Fruit fly (Drosophila melanogaster) whole organism, adult: ENCODE data around the gene CG7094.

ENCODE experiments used
- CG11617 ChIP-seq: fragments of 200-800 bp; sonication (Bioruptor generic); optimal IDR thresholded peaks from 2 replicates; lab custom pipeline; 2017; ENCODE audit warnings: mild to moderate bottlenecking, missing biosample characterization, missing genetic modification reagents, missing genetic modification characterization
- CG12768 ChIP-seq: fragments of 200-800 bp; sonication (Bioruptor generic); optimal IDR thresholded peaks from 2 replicates; lab custom pipeline; 2017; ENCODE audit warnings: missing biosample characterization, missing genetic modification characterization, mild to moderate bottlenecking, moderate library complexity, missing genetic modification reagents
- CG14711 ChIP-seq: fragments of 200-800 bp; sonication (Bioruptor generic); optimal IDR thresholded peaks from 2 replicates; lab custom pipeline; 2018; ENCODE audit warnings: missing biosample characterization, mild to moderate bottlenecking, missing genetic modification characterization, moderate library complexity
- CG1620 ChIP-seq: fragments of 200-800 bp; sonication (Bioruptor generic); optimal IDR thresholded peaks from 2 replicates; lab custom pipeline; 2016; ENCODE audit warnings: missing biosample characterization, missing genetic modification characterization
- CG33017 ChIP-seq: fragments of 200-800 bp; sonication (Bioruptor generic); optimal IDR thresholded peaks from 2 replicates; lab custom pipeline; 2018; ENCODE audit warnings: missing biosample characterization, mild to moderate bottlenecking, missing genetic modification characterization, moderate library complexity
- CG5204 ChIP-seq: fragments of 200-800 bp; sonication (Bioruptor generic); optimal IDR thresholded peaks from 2 replicates; lab custom pipeline; 2016; ENCODE audit warnings: missing biosample characterization, missing genetic modification characterization
- CG7045 ChIP-seq: fragments of 200-800 bp; sonication (Bioruptor generic); optimal IDR thresholded peaks from 2 replicates; lab custom pipeline; 2017; ENCODE audit warnings: missing biosample characterization, mild to moderate bottlenecking, missing genetic modification characterization
- CG7101 ChIP-seq: fragments of 200-800 bp; sonication (Bioruptor generic); optimal IDR thresholded peaks from 2 replicates; lab custom pipeline; 2018; ENCODE audit warnings: missing biosample characterization, mild to moderate bottlenecking, missing genetic modification characterization, moderate library complexity
- Clk ChIP-seq: fragments of 200-800 bp; sonication (Bioruptor generic); optimal IDR thresholded peaks from 2 replicates; lab custom pipeline; 2017; ENCODE audit warnings: missing biosample characterization, missing genetic modification characterization
- Crg-1 ChIP-seq: fragments of 200-800 bp; sonication (Bioruptor generic); optimal IDR thresholded peaks from 2 replicates; lab custom pipeline; 2016; ENCODE audit warnings: missing biosample characterization, missing genetic modification characterization
- Hr96 ChIP-seq: fragments of 200-800 bp; sonication (Bioruptor generic); optimal IDR thresholded peaks from 2 replicates; lab custom pipeline; 2016; ENCODE audit warnings: missing biosample characterization, missing genetic modification characterization
- Mnt ChIP-seq: fragments of 200-800 bp; sonication (Bioruptor generic); optimal IDR thresholded peaks from 2 replicates; lab custom pipeline; 2016; ENCODE audit warnings: missing biosample characterization, mild to moderate bottlenecking, missing genetic modification characterization
- bab1 ChIP-seq: fragments of 200-800 bp; sonication (Bioruptor generic); optimal IDR thresholded peaks from 3 replicates; lab custom pipeline; 2019; ENCODE audit warnings: missing biosample characterization, mild to moderate bottlenecking, missing genetic modification characterization, moderate library complexity
- cic ChIP-seq: fragments of 200-800 bp; sonication (Bioruptor generic); optimal IDR thresholded peaks from 2 replicates; lab custom pipeline; 2017; ENCODE audit warnings: missing biosample characterization, mild to moderate bottlenecking, missing genetic modification characterization, moderate library complexity
- cnc ChIP-seq, 2 experiments: fragments of >200 bp; optimal IDR thresholded peaks; 2 replicates each; lab custom pipeline; 2017
- kay ChIP-seq: fragments of 200-800 bp; sonication (Bioruptor generic); peaks from one replicate; lab custom pipeline; 2016; ENCODE audit warnings: missing biosample characterization, missing genetic modification characterization, borderline replicate concordance
- ovo ChIP-seq: fragments of 200-800 bp; sonication (Bioruptor generic); optimal IDR thresholded peaks from 2 replicates; lab custom pipeline; 2016; ENCODE audit warnings: missing biosample characterization, missing genetic modification characterization
- pad ChIP-seq: fragments of 200-800 bp; sonication (Bioruptor generic); optimal IDR thresholded peaks from 3 replicates; lab custom pipeline; 2017; ENCODE audit warnings: missing biosample characterization, missing genetic modification characterization, mild to moderate bottlenecking, moderate library complexity, missing genetic modification reagents
- tj ChIP-seq: fragments of 200-800 bp; sonication (Bioruptor generic); optimal IDR thresholded peaks from 3 replicates; lab custom pipeline; 2017; ENCODE audit warnings: missing biosample characterization, mild to moderate bottlenecking, missing genetic modification characterization, moderate library complexity
- toe ChIP-seq: fragments of 200-800 bp; sonication (Bioruptor generic); optimal IDR thresholded peaks from 2 replicates; lab custom pipeline; 2016; ENCODE audit warnings: missing biosample characterization, missing genetic modification characterization

Gene CG7094

dm6 chr2L:17555665-17556064 is at the start of gene CG7094:
TSS of gene CG7094 (minus strand) at chr2L:17555765.
- TF ChIP-seq tj (GFP tag; lab: Kevin White, UChicago) (no peak), bab1 (GFP tag; lab: Kevin White, UChicago) (no peak), Crg-1 (GFP tag; lab: Kevin White, UChicago) (no peak), toe (GFP tag; lab: Kevin White, UChicago) (no peak), CG1620 (GFP tag; lab: Kevin White, UChicago) (no peak), CG14711 (tag; lab: Kevin White, UChicago) (no peak), cnc (optimal IDR thresholded peaks at IDR 0.05; lab: Kevin White, UChicago) (no peak), Mnt (GFP tag; lab: Kevin White, UChicago) (no peak), CG5204 (GFP tag; lab: Kevin White, UChicago) (no peak), pad (GFP tag; lab: Kevin White, UChicago) (no peak)

- no peak for TF ChIP-seq CG12768
- TF ChIP-seq CG7101 (tag; lab: Kevin White, UChicago), result no peak
- TF ChIP-seq CG33017 (tag; lab: Kevin White, UChicago), result no peak
- TF ChIP-seq cic (GFP tag; lab: Kevin White, UChicago), result no peak
- no peak for TF ChIP-seq pad (GFP tag; lab: Kevin White, UChicago)
- TF ChIP-seq Mnt (GFP tag; lab: Kevin White, UChicago), result no peak
- no peak for TF ChIP-seq CG7045 (GFP tag; lab: Kevin White, UChicago)
- no peak for TF ChIP-seq CG5204 (GFP tag; lab: Kevin White, UChicago)
- no peak for TF ChIP-seq ovo (GFP tag; lab: Kevin White, UChicago)
- TF ChIP-seq CG11617 (GFP tag; lab: Kevin White, UChicago), result no peak
- TF ChIP-seq bab1 (GFP tag; lab: Kevin White, UChicago), result no peak
- TF ChIP-seq toe (GFP tag; lab: Kevin White, UChicago), result no peak
- no peak for TF ChIP-seq cnc (optimal IDR thresholded peaks at IDR 0.05; lab: Kevin White, UChicago)
These were observed 47.6 kb upstream of the CG7094 start for dm6 chr2L:17603152-17603551.

dm6 chr2L:17594087-17594486 is 38.5 kb upstream of the CG7094 start:
- TF ChIP-seq kay (GFP tag; lab: Kevin White, UChicago) (no peak), CG5204 (GFP tag; lab: Kevin White, UChicago) (no peak), bab1 (GFP tag; lab: Kevin White, UChicago) (no peak), toe (GFP tag; lab: Kevin White, UChicago) (no peak), cic (GFP tag; lab: Kevin White, UChicago) (no peak), ovo (GFP tag; lab: Kevin White, UChicago) (no peak), Clk (no peak), Mnt (GFP tag; lab: Kevin White, UChicago) (no peak), CG1620 (GFP tag; lab: Kevin White, UChicago) (no peak), CG33017 (tag; lab: Kevin White, UChicago) (no peak), pad (GFP tag; lab: Kevin White, UChicago) (no peak), CG12768 (no peak), CG11617 (GFP tag; lab: Kevin White, UChicago) (no peak), CG7101 (tag; lab: Kevin White, UChicago) (no peak), CG7045 (GFP tag; lab: Kevin White, UChicago) (no peak), Hr96 (no peak), Crg-1 (GFP tag; lab: Kevin White, UChicago) (no peak), tj (GFP tag; lab: Kevin White, UChicago) (no peak)

dm6 chr2L:17591960-17592359 is 36.4 kb upstream of the CG7094 start, which contains the start of the genes Sytalpha and CG6870:
TSS of gene Sytalpha (plus strand) at chr2L:17592260.
TSS of gene CG6870 (minus strand) at chr2L:17592299.
- TF ChIP-seq CG7045 (GFP tag; lab: Kevin White, UChicago) (no peak), ovo (GFP tag; lab: Kevin White, UChicago) (no peak), pad (GFP tag; lab: Kevin White, UChicago) (no peak), cnc (optimal IDR thresholded peaks at IDR 0.05; lab: Kevin White, UChicago) (no peak), cic (GFP tag; lab: Kevin White, UChicago) (no peak), CG7101 (tag; lab: Kevin White, UChicago) (no peak), kay (GFP tag; lab: Kevin White, UChicago) (no peak), CG12768 (no peak), CG1620 (GFP tag; lab: Kevin White, UChicago) (no peak), bab1 (GFP tag; lab: Kevin White, UChicago) (no peak), CG5204 (GFP tag; lab: Kevin White, UChicago) (no peak), toe (GFP tag; lab: Kevin White, UChicago) (no peak), Mnt (GFP tag; lab: Kevin White, UChicago) (no peak), CG14711 (tag; lab: Kevin White, UChicago) (no peak), CG11617 (GFP tag; lab: Kevin White, UChicago) (no peak), CG33017 (tag; lab: Kevin White, UChicago) (no peak), Crg-1 (GFP tag; lab: Kevin White, UChicago) (no peak)

- no peak for TF ChIP-seq cnc (optimal IDR thresholded peaks at IDR 0.05; lab: Kevin White, UChicago)
- peak; percentile 29 for TF ChIP-seq toe (GFP tag; lab: Kevin White, UChicago)
- peak; percentile 46 for TF ChIP-seq Hr96
- peak; percentile 30 for TF ChIP-seq kay (GFP tag; lab: Kevin White, UChicago)
- peak; percentile 64 for TF ChIP-seq CG14711 (tag; lab: Kevin White, UChicago)
These were observed 34.3 kb upstream of the CG7094 start for dm6 chr2L:17589853-17590252.

dm6 chr2L:17589115-17589514 is 33.5 kb upstream of the CG7094 start, which contains the start of gene Oli:
TSS of gene Oli (plus strand) at chr2L:17589184.
- TF ChIP-seq CG14711 (tag; lab: Kevin White, UChicago), result no peak
- TF ChIP-seq Crg-1 (GFP tag; lab: Kevin White, UChicago), result no peak
- TF ChIP-seq CG12768, result no peak
- no peak for TF ChIP-seq kay (GFP tag; lab: Kevin White, UChicago)
- TF ChIP-seq CG7045 (GFP tag; lab: Kevin White, UChicago), result no peak
- TF ChIP-seq CG5204 (GFP tag; lab: Kevin White, UChicago), result no peak
- TF ChIP-seq CG7101 (tag; lab: Kevin White, UChicago), result no peak
- TF ChIP-seq CG1620 (GFP tag; lab: Kevin White, UChicago), result no peak
- TF ChIP-seq cnc (optimal IDR thresholded peaks at IDR 0.05; lab: Kevin White, UChicago), result no peak
- TF ChIP-seq Mnt (GFP tag; lab: Kevin White, UChicago), result no peak
- TF ChIP-seq Hr96, result no peak
- TF ChIP-seq CG11617 (GFP tag; lab: Kevin White, UChicago), result no peak
